Worm (Caenorhabditis elegans): ENCODE data around the gene Y39B6A.34.

The Y39B6A.34 gene

ce11 chrV:19001016-19001415 is at the start of gene Y39B6A.34:
Gene Y39B6A.34 (plus strand): TSS chrV:19001018.
- TF ChIP-seq sem-2 (GFP tag; optimal IDR thresholded peaks at IDR 0.05) (no peak), snpc-4 (tag; optimal IDR thresholded peaks at IDR 0.05) (no peak), mls-2 (tag; optimal IDR thresholded peaks at IDR 0.05) (no peak), M03D4.4 (tag; optimal IDR thresholded peaks at IDR 0.05) (peak; percentile 21), ceh-83 (GFP tag; optimal IDR thresholded peaks at IDR 0.05) (no peak), nhr-2 (tag; optimal IDR thresholded peaks at IDR 0.05) (no peak), ham-2 (GFP tag; optimal IDR thresholded peaks at IDR 0.05) (no peak), unc-120 (tag; optimal IDR thresholded peaks at IDR 0.05; ENCODE audit: poor library complexity, severe bottlenecking) (no peak), nhr-76 (tag; optimal IDR thresholded peaks at IDR 0.05) (no peak), ces-1 (GFP tag; optimal IDR thresholded peaks at IDR 0.05) (peak; percentile 38), nhr-237 (tag; optimal IDR thresholded peaks at IDR 0.05) (no peak), nhr-12 (tag; optimal IDR thresholded peaks at IDR 0.05) (no peak), sptf-1 (tag; optimal IDR thresholded peaks at IDR 0.05) (no peak), nhr-28 (tag; optimal IDR thresholded peaks at IDR 0.05) (no peak), pha-4 (tag; optimal IDR thresholded peaks at IDR 0.05) (no peak), flh-1 (GFP tag; optimal IDR thresholded peaks at IDR 0.05) (no peak), elt-1 (tag; optimal IDR thresholded peaks at IDR 0.05; ENCODE audit: borderline replicate concordance, insufficient read depth) (no peak), blmp-1 (tag; optimal IDR thresholded peaks at IDR 0.05) (no peak), mab-5 (tag; optimal IDR thresholded peaks at IDR 0.05) (no peak), unc-62 (GFP tag; optimal IDR thresholded peaks at IDR 0.05) (no peak), ztf-11 (tag; optimal IDR thresholded peaks at IDR 0.05) (no peak), elt-3 (tag; optimal IDR thresholded peaks at IDR 0.05) (no peak), tbx-8 (GFP tag; optimal IDR thresholded peaks at IDR 0.05) (no peak), unc-39 (tag; optimal IDR thresholded peaks at IDR 0.05) (no peak), ceh-39 (tag; optimal IDR thresholded peaks at IDR 0.05) (no peak), lsy-2 (tag; optimal IDR thresholded peaks at IDR 0.05) (no peak), cnd-1 (tag; optimal IDR thresholded peaks at IDR 0.05) (no peak), ceh-43 (GFP tag; optimal IDR thresholded peaks at IDR 0.05) (no peak), drap-1 (GFP tag; optimal IDR thresholded peaks at IDR 0.05) (peak; percentile 24), bed-3 (GFP tag; optimal IDR thresholded peaks at IDR 0.05) (no peak), lin-13 (tag; optimal IDR thresholded peaks at IDR 0.05) (no peak), hlh-1 (tag; optimal IDR thresholded peaks at IDR 0.05) (peak; percentile 1), mep-1 (tag; optimal IDR thresholded peaks at IDR 0.05) (no peak), lin-32 (GFP tag; optimal IDR thresholded peaks at IDR 0.05) (no peak), zip-8 (tag; optimal IDR thresholded peaks at IDR 0.05) (peak; percentile 75)

- TF ChIP-seq mep-1 (tag; optimal IDR thresholded peaks at IDR 0.05) (no peak), M03D4.4 (tag; optimal IDR thresholded peaks at IDR 0.05) (no peak), nhr-28 (tag; optimal IDR thresholded peaks at IDR 0.05) (no peak), nhr-237 (tag; optimal IDR thresholded peaks at IDR 0.05) (no peak), ztf-11 (tag; optimal IDR thresholded peaks at IDR 0.05) (no peak), mls-2 (tag; optimal IDR thresholded peaks at IDR 0.05) (no peak), nhr-76 (tag; optimal IDR thresholded peaks at IDR 0.05) (no peak), ceh-83 (GFP tag; optimal IDR thresholded peaks at IDR 0.05) (no peak), tbx-8 (GFP tag; optimal IDR thresholded peaks at IDR 0.05) (no peak), zip-8 (tag; optimal IDR thresholded peaks at IDR 0.05) (no peak), sptf-1 (tag; optimal IDR thresholded peaks at IDR 0.05) (no peak), bed-3 (GFP tag; optimal IDR thresholded peaks at IDR 0.05) (no peak), ceh-43 (GFP tag; optimal IDR thresholded peaks at IDR 0.05) (no peak), hlh-1 (tag; optimal IDR thresholded peaks at IDR 0.05) (no peak), mab-5 (tag; optimal IDR thresholded peaks at IDR 0.05) (no peak), drap-1 (GFP tag; optimal IDR thresholded peaks at IDR 0.05) (no peak)
These were observed 43.5 kb upstream of the Y39B6A.34 start, which contains the start of gene hrg-10 for ce11 chrV:18957267-18957843. Gene hrg-10 (minus strand): TSS chrV:18957317.

- no peak for TF ChIP-seq mls-2 (tag; optimal IDR thresholded peaks at IDR 0.05)
- TF ChIP-seq snpc-4 (tag; optimal IDR thresholded peaks at IDR 0.05) = no peak
- no peak for TF ChIP-seq lin-13 (tag; optimal IDR thresholded peaks at IDR 0.05)
- TF ChIP-seq ztf-11 (tag; optimal IDR thresholded peaks at IDR 0.05) = no peak
- no peak for TF ChIP-seq nhr-76 (tag; optimal IDR thresholded peaks at IDR 0.05)
These were observed 40.7 kb upstream of the Y39B6A.34 start, which contains the start of gene ztf-20 for ce11 chrV:18960072-18960471. Gene ztf-20 (minus strand): TSS chrV:18960172.
